Fruit fly (Drosophila melanogaster) whole organism, embryonic: ENCODE data around the gene CG34135.

Experiments used
- Antp ChIP-seq: fragments of 200-800 bp; sonication (Bioruptor generic); optimal IDR thresholded peaks from 3 replicates; lab custom pipeline; 2016; ENCODE audit warnings: missing biosample characterization, missing genetic modification characterization
- Atf-2 ChIP-seq: fragments of 200-800 bp; sonication (Bioruptor generic); optimal IDR thresholded peaks from 2 replicates; lab custom pipeline; 2016; ENCODE audit warnings: missing biosample characterization, missing genetic modification characterization
- CG10366 ChIP-seq: fragments of 200-800 bp; sonication (Bioruptor generic); IDR thresholded peaks from 2 replicates; pipeline ENCODE4 v1.3.6; 2022; ENCODE audit warnings: missing biosample characterization, missing genetic modification characterization
- CG11085 ChIP-seq: fragments of 200-800 bp; sonication (Bioruptor generic); IDR thresholded peaks from 2 replicates; pipeline ENCODE4 v1.3.6; 2022; ENCODE audit warnings: missing biosample characterization, missing genetic modification characterization
- CG11456 ChIP-seq: fragments of 200-800 bp; sonication (Bioruptor generic); IDR thresholded peaks from 3 replicates; pipeline ENCODE4 v1.3.6; 2022; ENCODE audit warnings: missing biosample characterization, missing genetic modification characterization
- CG11560 ChIP-seq: fragments of 200-800 bp; sonication (Bioruptor generic); IDR thresholded peaks from 3 replicates; pipeline ENCODE4 v1.3.6; 2022; ENCODE audit warnings: missing biosample characterization, missing genetic modification characterization
- CG14014 ChIP-seq: fragments of 200-800 bp; sonication (Bioruptor generic); IDR thresholded peaks from 2 replicates; pipeline ENCODE4 v1.3.6; 2022; ENCODE audit warnings: missing biosample characterization, missing genetic modification characterization
- CG15514 ChIP-seq: fragments of 200-800 bp; sonication (Bioruptor generic); optimal IDR thresholded peaks from 3 replicates; lab custom pipeline; 2017; ENCODE audit warnings: missing biosample characterization, missing genetic modification characterization, mild to moderate bottlenecking, moderate library complexity, missing genetic modification reagents
- CG17385 ChIP-seq: fragments of 200-800 bp; sonication (Bioruptor generic); optimal IDR thresholded peaks from 3 replicates; lab custom pipeline; 2018; ENCODE audit warnings: missing biosample characterization, mild to moderate bottlenecking, missing genetic modification characterization
- CG17829 ChIP-seq: fragments of 200-800 bp; optimal IDR thresholded peaks from 2 replicates; lab custom pipeline; 2019; ENCODE audit warnings: missing biosample characterization, mild to moderate bottlenecking, missing genetic modification characterization, moderate library complexity
- CG2199 ChIP-seq: fragments of 200-800 bp; sonication (Bioruptor generic); IDR thresholded peaks from 3 replicates; pipeline ENCODE4 v1.3.6; 2022; ENCODE audit warnings: missing biosample characterization, missing genetic modification characterization
- CG2678 ChIP-seq: fragments of 200-800 bp; sonication (Bioruptor generic); optimal IDR thresholded peaks from 3 replicates; lab custom pipeline; 2019; ENCODE audit warnings: missing biosample characterization, mild to moderate bottlenecking, missing genetic modification characterization, moderate library complexity
- CG31365 ChIP-seq: fragments of 200-800 bp; sonication (Bioruptor generic); optimal IDR thresholded peaks from 2 replicates; lab custom pipeline; 2018; ENCODE audit warnings: missing biosample characterization, mild to moderate bottlenecking, missing genetic modification characterization
- CG31388 ChIP-seq: fragments of 200-800 bp; sonication (Bioruptor generic); optimal IDR thresholded peaks from 2 replicates; lab custom pipeline; 2016; ENCODE audit warnings: missing biosample characterization, missing genetic modification characterization
- CG3163 ChIP-seq: fragments of 200-800 bp; sonication (Bioruptor generic); optimal IDR thresholded peaks from 3 replicates; lab custom pipeline; 2016; ENCODE audit warnings: missing biosample characterization, missing genetic modification characterization
- CG4424 ChIP-seq: fragments of 200-800 bp; sonication (Bioruptor generic); optimal IDR thresholded peaks from 3 replicates; lab custom pipeline; 2016; ENCODE audit warnings: missing biosample characterization, missing genetic modification characterization
- CG7271 ChIP-seq: fragments of 200-800 bp; sonication (Bioruptor generic); optimal IDR thresholded peaks from 2 replicates; lab custom pipeline; 2018; ENCODE audit warnings: missing biosample characterization, mild to moderate bottlenecking, missing genetic modification characterization, moderate library complexity
- CG7357 ChIP-seq: fragments of 200-800 bp; sonication (Bioruptor generic); IDR thresholded peaks from 3 replicates; pipeline ENCODE4 v1.3.6; 2022; ENCODE audit warnings: missing biosample characterization, missing genetic modification characterization
- CG7556 ChIP-seq: fragments of 200-800 bp; sonication (Bioruptor generic); optimal IDR thresholded peaks from 2 replicates; lab custom pipeline; 2017; ENCODE audit warnings: missing biosample characterization, mild to moderate bottlenecking, missing genetic modification characterization
- CG8290 ChIP-seq, 3 experiments: fragments of 200-800 bp; sonication (Bioruptor generic); optimal IDR thresholded peaks; 2 replicates each; lab custom pipeline; 2016 to 2019; ENCODE audit warnings: missing biosample characterization in 3 of 3, missing genetic modification characterization in 3 of 3, mild to moderate bottlenecking in 2 of 3, moderate library complexity in 1 of 3
- CG9437 ChIP-seq: fragments of 200-800 bp; sonication (Bioruptor generic); optimal IDR thresholded peaks from 2 replicates; lab custom pipeline; 2018; ENCODE audit warnings: missing biosample characterization, mild to moderate bottlenecking, missing genetic modification characterization
- Deaf1 ChIP-seq: fragments of 200-800 bp; optimal IDR thresholded peaks from 3 replicates; lab custom pipeline; 2019; ENCODE audit warnings: missing biosample characterization, mild to moderate bottlenecking, missing genetic modification characterization, moderate library complexity
- Gug ChIP-seq: fragments of 200-800 bp; sonication (Bioruptor generic); IDR thresholded peaks from 4 replicates; pipeline ENCODE4 v1.3.6; 2022; ENCODE audit warnings: missing biosample characterization, missing genetic modification characterization
- HLH4C ChIP-seq: fragments of 200-800 bp; sonication (Bioruptor generic); IDR thresholded peaks from 3 replicates; pipeline ENCODE4 v1.3.6; 2022; ENCODE audit warnings: missing biosample characterization, missing genetic modification characterization; ENCODE audit not compliant: partially characterized antibody
- HLHmδ ChIP-seq: fragments of 200-800 bp; sonication (Bioruptor generic); optimal IDR thresholded peaks from 2 replicates; lab custom pipeline; 2018; ENCODE audit warnings: missing biosample characterization, mild to moderate bottlenecking, missing genetic modification characterization, moderate library complexity
- Hey ChIP-seq: fragments of 200-800 bp; sonication (Bioruptor generic); optimal IDR thresholded peaks from 3 replicates; lab custom pipeline; 2018; ENCODE audit warnings: missing biosample characterization, mild to moderate bottlenecking, missing genetic modification characterization
- Hmx ChIP-seq: fragments of 200-800 bp; sonication (Bioruptor generic); optimal IDR thresholded peaks from 2 replicates; lab custom pipeline; 2016; ENCODE audit warnings: missing biosample characterization, missing genetic modification characterization
- Scr ChIP-seq: fragments of 200-800 bp; sonication (Bioruptor generic); IDR thresholded peaks from 2 replicates; pipeline ENCODE4 v1.3.6; 2022; ENCODE audit warnings: missing biosample characterization, missing genetic modification characterization; ENCODE audit not compliant: partially characterized antibody
- Spps ChIP-seq: fragments of 200-800 bp; sonication (Bioruptor generic); optimal IDR thresholded peaks from 2 replicates; lab custom pipeline; 2018; ENCODE audit warnings: missing biosample characterization, mild to moderate bottlenecking, missing genetic modification characterization
- Sry-β ChIP-seq: fragments of 200-800 bp; sonication (Bioruptor generic); optimal IDR thresholded peaks from 2 replicates; lab custom pipeline; 2018; ENCODE audit warnings: missing biosample characterization, mild to moderate bottlenecking, missing genetic modification characterization, moderate library complexity
- Xrp1 ChIP-seq: fragments of 200-800 bp; sonication (Bioruptor generic); IDR thresholded peaks from 2 replicates; pipeline ENCODE4 v1.3.6; 2022; ENCODE audit warnings: missing biosample characterization, missing genetic modification characterization
- cad ChIP-seq: fragments of >200 bp; optimal IDR thresholded peaks from 2 replicates; lab custom pipeline; 2017; ENCODE audit warnings: missing biosample characterization, missing genetic modification characterization
- cg ChIP-seq: fragments of 200-800 bp; sonication (Bioruptor generic); optimal IDR thresholded peaks from 3 replicates; lab custom pipeline; 2019; ENCODE audit warnings: missing biosample characterization, mild to moderate bottlenecking, missing genetic modification characterization, moderate library complexity
- crp ChIP-seq, 2 experiments: fragments of 200-800 bp; sonication (Bioruptor generic); optimal IDR thresholded peaks; 2 replicates in 1 of 2; 3 replicates in 1 of 2; lab custom pipeline; 2017; ENCODE audit warnings: missing biosample characterization in 2 of 2, missing genetic modification characterization in 2 of 2, mild to moderate bottlenecking in 1 of 2, moderate library complexity in 1 of 2
- gfzf ChIP-seq: fragments of 200-800 bp; sonication (Bioruptor generic); optimal IDR thresholded peaks from 2 replicates; lab custom pipeline; 2016; ENCODE audit warnings: missing biosample characterization, mild to moderate bottlenecking, missing genetic modification characterization, moderate library complexity
- hb ChIP-seq: fragments of 200-800 bp; sonication (Bioruptor generic); IDR thresholded peaks from 3 replicates; pipeline ENCODE4 v1.3.6; 2022; ENCODE audit warnings: missing biosample characterization, missing genetic modification characterization; ENCODE audit not compliant: partially characterized antibody
- lab ChIP-seq: fragments of 200-800 bp; sonication (Bioruptor generic); optimal IDR thresholded peaks from 3 replicates; lab custom pipeline; 2017; ENCODE audit warnings: missing biosample characterization, missing genetic modification characterization, mild to moderate bottlenecking, moderate library complexity, missing genetic modification reagents
- lilli ChIP-seq: fragments of 200-800 bp; sonication (Bioruptor generic); optimal IDR thresholded peaks from 3 replicates; lab custom pipeline; 2016; ENCODE audit warnings: missing biosample characterization, missing genetic modification characterization
- lola ChIP-seq, 3 experiments: fragments of >200 bp in 2 of 3; fragments of 200-800 bp in 1 of 3; sonication (Bioruptor generic) in 1 of 3; optimal IDR thresholded peaks; 2 replicates each; lab custom pipeline; 2017 to 2019; ENCODE audit warnings: missing biosample characterization in 3 of 3, missing genetic modification characterization in 3 of 3, mild to moderate bottlenecking in 1 of 3, moderate library complexity in 1 of 3
- lov ChIP-seq, 2 experiments: fragments of 200-800 bp in 1 of 2; fragments of >200 bp in 1 of 2; sonication (Bioruptor generic) in 1 of 2; IDR thresholded peaks in 1 of 2; optimal IDR thresholded peaks in 1 of 2; 2 replicates in 1 of 2; 3 replicates in 1 of 2; pipeline versions ENCODE4 v1.3.6 to Lab custom; 2017 to 2022; ENCODE audit warnings: missing biosample characterization in 1 of 2, missing genetic modification characterization in 1 of 2
- pho ChIP-seq: fragments of 200-800 bp; sonication (Bioruptor generic); optimal IDR thresholded peaks from 2 replicates; lab custom pipeline; 2016; ENCODE audit warnings: missing biosample characterization, missing genetic modification characterization
- prd ChIP-seq, 3 experiments: fragments of >200 bp in 2 of 3; fragments of 200-800 bp in 1 of 3; sonication (Bioruptor generic) in 1 of 3; optimal IDR thresholded peaks in 2 of 3; IDR thresholded peaks in 1 of 3; 2 replicates in 2 of 3; 3 replicates in 1 of 3; pipeline versions ENCODE4 v1.3.6 to Lab custom; 2017 to 2022; ENCODE audit warnings: missing biosample characterization in 1 of 3, missing genetic modification characterization in 1 of 3
- run ChIP-seq: fragments of 200-800 bp; sonication (Bioruptor generic); optimal IDR thresholded peaks from 3 replicates; lab custom pipeline; 2018; ENCODE audit warnings: missing biosample characterization, mild to moderate bottlenecking, missing genetic modification characterization
- slp2 ChIP-seq: fragments of 200-800 bp; sonication (Bioruptor generic); optimal IDR thresholded peaks from 2 replicates; lab custom pipeline; 2016; ENCODE audit warnings: missing biosample characterization, missing genetic modification characterization
- sna ChIP-seq: fragments of 200-800 bp; sonication (Bioruptor generic); IDR thresholded peaks from 2 replicates; pipeline ENCODE4 v1.3.6; 2022; ENCODE audit warnings: missing biosample characterization, missing genetic modification characterization; ENCODE audit not compliant: partially characterized antibody
- ssp ChIP-seq: fragments of 200-800 bp; sonication (Bioruptor generic); IDR thresholded peaks from 2 replicates; pipeline ENCODE4 v1.3.6; 2022; ENCODE audit warnings: missing biosample characterization, missing genetic modification characterization
- zf30C ChIP-seq: fragments of 200-800 bp; sonication (Bioruptor generic); optimal IDR thresholded peaks from 3 replicates; lab custom pipeline; 2018; ENCODE audit warnings: missing biosample characterization, mild to moderate bottlenecking, missing genetic modification characterization

CG34135 gene

dm6 chr3R:8731597-8732263 is 36.3 kb downstream of the CG34135 start, which contains the start of the genes M1BP and CG8202 (continued):
- TF ChIP-seq Xrp1 (GFP tag; lab: Robert Waterston, UW) (peak; percentile 84), CG31388 (peak; percentile 67), Deaf1 (tag; lab: Kevin White, UChicago) (no peak), gfzf (GFP tag; lab: Kevin White, UChicago) (no peak), Hmx (GFP tag; lab: Kevin White, UChicago) (no peak), cad (no peak), Sry-β (GFP tag; lab: Kevin White, UChicago) (peak; percentile 51), prd (optimal IDR thresholded peaks at IDR 0.05; lab: Kevin White, UChicago) (no peak), prd (GFP tag; IDR thresholded peaks at IDR 0.05; lab: Robert Waterston, UW) (peak; percentile 89), CG7271 (tag; lab: Kevin White, UChicago) (peak; percentile 35), Atf-2 (GFP tag; lab: Kevin White, UChicago) (no peak), Hey (tag; lab: Kevin White, UChicago) (no peak), CG31365 (tag; lab: Kevin White, UChicago) (no peak), CG7556 (GFP tag; lab: Kevin White, UChicago) (peak; percentile 96), CG10366 (GFP tag; lab: Robert Waterston, UW) (peak; percentile 70), HLH4C (no peak), crp (GFP tag; optimal IDR thresholded peaks at IDR 0.05; lab: Kevin White, UChicago) (peak in 1 of 2 experiments; percentile 73), zf30C (GFP tag; lab: Kevin White, UChicago) (no peak), CG7357 (peak; percentile 65; the same call in 2 of the 3 replicates), sna (GFP tag; lab: Robert Waterston, UW) (no peak), ssp (peak; percentile 56; the same call in 1 of the 2 replicates), CG9437 (GFP tag; lab: Kevin White, UChicago) (peak; percentile 93), CG15514 (GFP tag; lab: Kevin White, UChicago) (peak; percentile 56), CG2678 (tag; lab: Kevin White, UChicago) (peak; percentile 97), CG3163 (GFP tag; lab: Kevin White, UChicago) (no peak), CG14014 (GFP tag; lab: Robert Waterston, UW) (peak; percentile 71), lov (optimal IDR thresholded peaks at IDR 0.05; lab: Kevin White, UChicago) (no peak), lov (GFP tag; IDR thresholded peaks at IDR 0.05; lab: Robert Waterston, UW) (no peak), CG17385 (GFP tag; lab: Kevin White, UChicago) (peak; percentile 89), CG2199 (no peak), Antp (GFP tag; lab: Kevin White, UChicago) (peak; percentile 71), cg (GFP tag; lab: Kevin White, UChicago) (no peak), CG11560 (tag; lab: Robert Waterston, UW) (peak; percentile 64; the same call in 1 of the 3 replicates), CG11456 (GFP tag; lab: Robert Waterston, UW) (peak; percentile 83), CG17829 (tag; lab: Kevin White, UChicago) (peak; percentile 94), slp2 (GFP tag; lab: Kevin White, UChicago) (peak; percentile 68), hb (GFP tag; lab: Robert Waterston, UW) (no peak), pho (GFP tag; lab: Kevin White, UChicago) (peak; percentile 59), CG8290 (GFP tag; optimal IDR thresholded peaks at IDR 0.05; lab: Kevin White, UChicago) (peak; percentile 83), CG8290 (tag; optimal IDR thresholded peaks at IDR 0.05; lab: Kevin White, UChicago) (no peak), HLHmδ (no peak), Scr (GFP tag; lab: Robert Waterston, UW) (no peak), lola (GFP tag; optimal IDR thresholded peaks at IDR 0.05; lab: Kevin White, UChicago) (peak in 1 of 3 experiments; percentile 96), Gug (peak; percentile 75), Spps (peak; percentile 78), run (peak; percentile 70), CG11085 (GFP tag; lab: Robert Waterston, UW) (peak; percentile 56; the same call in 1 of the 2 replicates), lab (no peak), CG4424 (peak; percentile 91), lilli (GFP tag; lab: Kevin White, UChicago) (peak; percentile 81)
